Worm (Caenorhabditis elegans) whole organism, L1 larva: ENCODE results near the gene Y82E9BR.19.

ENCODE experiments used
- C04F5.9 ChIP-seq: sonication (generic microtip); optimal IDR thresholded peaks from 2 replicates; lab custom pipeline; 2016; ENCODE audit warnings: missing genetic modification characterization, missing compliant biosample characterization
- C34B4.2 ChIP-seq: sonication (generic microtip); optimal IDR thresholded peaks from 2 replicates; lab custom pipeline; 2017; ENCODE audit warnings: mild to moderate bottlenecking, missing genetic modification characterization, missing compliant biosample characterization
- F16B12.6 ChIP-seq: fragments of 150-350 bp; optimal IDR thresholded peaks from 2 replicates; lab custom pipeline; 2014; ENCODE audit warnings: missing biosample characterization, missing genetic modification characterization
- Y116A8C.19 ChIP-seq: sonication (generic microtip); optimal IDR thresholded peaks from 2 replicates; lab custom pipeline; 2016; ENCODE audit warnings: missing compliant biosample characterization, missing genetic modification characterization, borderline replicate concordance
- aly-2 ChIP-seq: fragments of 150-350 bp; optimal IDR thresholded peaks from 2 replicates; lab custom pipeline; 2014; ENCODE audit warnings: missing biosample characterization, missing genetic modification characterization
- ama-1 ChIP-seq: fragments of 150-350 bp; optimal IDR thresholded peaks from 2 replicates; lab custom pipeline; 2014
- blmp-1 ChIP-seq: fragments of 150-350 bp; optimal IDR thresholded peaks from 2 replicates; lab custom pipeline; 2014; ENCODE audit warnings: missing biosample characterization, missing genetic modification characterization
- ceh-63 ChIP-seq: fragments of 200-800 bp; sonication (Bioruptor generic); optimal IDR thresholded peaks from 2 replicates; lab custom pipeline; 2018; ENCODE audit warnings: mild to moderate bottlenecking, missing genetic modification characterization, missing compliant biosample characterization
- ceh-82 ChIP-seq, 3 experiments: fragments of 150-350 bp in 1 of 3; sonication (generic microtip) in 2 of 3; optimal IDR thresholded peaks; 2 replicates each; lab custom pipeline; 2014 to 2017; ENCODE audit warnings: missing biosample characterization in 3 of 3, missing genetic modification characterization in 3 of 3
- ceh-88 ChIP-seq: fragments of 200-800 bp; sonication (Bioruptor generic); IDR thresholded peaks from 2 replicates; pipeline ENCODE4 v1.3.6; 2022; ENCODE audit warnings: missing genetic modification characterization, missing compliant biosample characterization
- dpl-1 ChIP-seq, 3 experiments: fragments of 150-350 bp in 2 of 3; sonication (generic microtip) in 1 of 3; optimal IDR thresholded peaks; 2 replicates each; lab custom pipeline; 2014 to 2017; ENCODE audit warnings: missing biosample characterization in 3 of 3, missing genetic modification characterization in 3 of 3, missing genetic modification reagents in 3 of 3
- efl-1 ChIP-seq, 4 experiments: fragments of 150-350 bp; optimal IDR thresholded peaks in 3 of 4; peaks in 1 of 4; 1 replicate in 1 of 4; 2 replicates in 3 of 4; lab custom pipeline; 2014; ENCODE audit warnings: missing biosample characterization in 2 of 4, missing genetic modification characterization in 2 of 4, missing genetic modification reagents in 2 of 4
- egl-13 ChIP-seq: sonication (generic microtip); optimal IDR thresholded peaks from 2 replicates; lab custom pipeline; 2016; ENCODE audit warnings: missing genotype, missing genetic modification reagents, missing genetic modification characterization, missing compliant biosample characterization
- elt-2 ChIP-seq: sonication (generic microtip); optimal IDR thresholded peaks from 2 replicates; lab custom pipeline; 2016; ENCODE audit warnings: missing genetic modification characterization, mild to moderate bottlenecking, inconsistent platforms, missing compliant biosample characterization, missing genetic modification reagents
- elt-3 ChIP-seq, 6 experiments: fragments of 150-350 bp in 1 of 6; sonication (generic microtip); optimal IDR thresholded peaks; 2 replicates each; lab custom pipeline; 2017 to 2018; ENCODE audit warnings: missing biosample characterization in 6 of 6, missing genetic modification characterization in 6 of 6, inconsistent platforms in 1 of 6
- ets-5 ChIP-seq: fragments of 200-800 bp; sonication (Bioruptor generic); IDR thresholded peaks from 2 replicates; pipeline ENCODE4 v1.3.6; 2022; ENCODE audit warnings: missing genetic modification characterization, missing compliant biosample characterization
- fkh-10 ChIP-seq: sonication (generic microtip); optimal IDR thresholded peaks from 2 replicates; lab custom pipeline; 2017; ENCODE audit warnings: missing biosample characterization, missing genetic modification reagents, missing genetic modification characterization
- fkh-8 ChIP-seq: sonication (generic microtip); optimal IDR thresholded peaks from 2 replicates; lab custom pipeline; 2016; ENCODE audit warnings: mild to moderate bottlenecking, missing genetic modification characterization, missing compliant biosample characterization
- hlh-4 ChIP-seq: sonication (generic microtip); optimal IDR thresholded peaks from 2 replicates; lab custom pipeline; 2016; ENCODE audit warnings: mild to moderate bottlenecking, missing genetic modification characterization, missing compliant biosample characterization
- hpl-2 ChIP-seq: fragments of 150-350 bp; optimal IDR thresholded peaks from 2 replicates; lab custom pipeline; 2014; ENCODE audit warnings: missing biosample characterization, missing genetic modification reagents, missing genetic modification characterization
- irx-1 ChIP-seq: sonication (generic microtip); optimal IDR thresholded peaks from 2 replicates; lab custom pipeline; 2016; ENCODE audit warnings: missing genetic modification characterization, missing compliant biosample characterization
- isw-1 ChIP-seq: fragments of 200-800 bp; sonication (Bioruptor generic); IDR thresholded peaks from 2 replicates; pipeline ENCODE4 v1.3.6; 2022; ENCODE audit warnings: missing genetic modification characterization, missing compliant biosample characterization
- lin-14 ChIP-seq: fragments of 200-800 bp; sonication (Bioruptor generic); optimal IDR thresholded peaks from 2 replicates; lab custom pipeline; 2018; ENCODE audit warnings: mild to moderate bottlenecking, missing genetic modification characterization, moderate library complexity, missing compliant biosample characterization
- lin-15B ChIP-seq: fragments of 150-350 bp; sonication (generic microtip); optimal IDR thresholded peaks from 3 replicates; lab custom pipeline; 2014; ENCODE audit warnings: missing biosample characterization, missing genetic modification characterization
- lin-39 ChIP-seq: fragments of 150-350 bp; optimal IDR thresholded peaks from 2 replicates; lab custom pipeline; 2014; ENCODE audit warnings: missing biosample characterization, missing genetic modification reagents, missing genetic modification characterization
- lir-3 ChIP-seq: sonication (generic microtip); optimal IDR thresholded peaks from 2 replicates; lab custom pipeline; 2016; ENCODE audit warnings: mild to moderate bottlenecking, missing genetic modification characterization, moderate library complexity, missing compliant biosample characterization; ENCODE audit not compliant: poor library complexity
- mab-9 ChIP-seq: fragments of 200-800 bp; sonication (Bioruptor generic); IDR thresholded peaks from 2 replicates; pipeline ENCODE4 v1.3.6; 2022; ENCODE audit warnings: missing genetic modification reagents, missing genetic modification characterization, missing compliant biosample characterization
- mef-2 ChIP-seq: fragments of 150-350 bp; optimal IDR thresholded peaks from 2 replicates; lab custom pipeline; 2014; ENCODE audit warnings: missing biosample characterization, missing genetic modification characterization
- mep-1 ChIP-seq: fragments of 150-350 bp; optimal IDR thresholded peaks from 2 replicates; lab custom pipeline; 2014; ENCODE audit warnings: missing biosample characterization, missing genetic modification characterization
- nhr-20 ChIP-seq: sonication (generic microtip); optimal IDR thresholded peaks from 2 replicates; lab custom pipeline; 2016; ENCODE audit warnings: mild to moderate bottlenecking, missing genetic modification characterization, missing compliant biosample characterization
- nhr-237 ChIP-seq: fragments of 150-350 bp; optimal IDR thresholded peaks from 2 replicates; lab custom pipeline; 2014; ENCODE audit warnings: missing biosample characterization, missing genetic modification characterization
- nhr-28 ChIP-seq: fragments of 150-350 bp; optimal IDR thresholded peaks from 2 replicates; lab custom pipeline; 2014; ENCODE audit warnings: missing biosample characterization, missing genetic modification characterization
- nhr-71 ChIP-seq: sonication (generic microtip); optimal IDR thresholded peaks from 2 replicates; lab custom pipeline; 2016; ENCODE audit warnings: mild to moderate bottlenecking, missing genetic modification characterization, moderate library complexity, missing compliant biosample characterization
- nhr-76 ChIP-seq: sonication (generic microtip); optimal IDR thresholded peaks from 2 replicates; lab custom pipeline; 2017; ENCODE audit warnings: missing biosample characterization, missing genetic modification characterization
- nhr-77 ChIP-seq: fragments of 150-350 bp; optimal IDR thresholded peaks from 2 replicates; lab custom pipeline; 2014; ENCODE audit warnings: missing biosample characterization, missing genetic modification characterization
- skn-1 ChIP-seq: fragments of 150-350 bp; optimal IDR thresholded peaks from 2 replicates; lab custom pipeline; 2014; ENCODE audit warnings: missing biosample characterization, missing genetic modification characterization
- sox-4 ChIP-seq: sonication (generic microtip); optimal IDR thresholded peaks from 2 replicates; lab custom pipeline; 2016; ENCODE audit warnings: missing genetic modification characterization, missing compliant biosample characterization
- sptf-1 ChIP-seq: fragments of 150-350 bp; optimal IDR thresholded peaks from 2 replicates; lab custom pipeline; 2014; ENCODE audit warnings: missing biosample characterization, missing genetic modification characterization
- sup-37 ChIP-seq: fragments of 200-800 bp; sonication (Bioruptor generic); optimal IDR thresholded peaks from 2 replicates; lab custom pipeline; 2018; ENCODE audit warnings: mild to moderate bottlenecking, missing genetic modification characterization, missing compliant biosample characterization
- tbx-2 ChIP-seq: sonication (generic microtip); optimal IDR thresholded peaks from 2 replicates; lab custom pipeline; 2016; ENCODE audit warnings: missing genetic modification characterization, missing compliant biosample characterization
- tlp-1 ChIP-seq: fragments of 150-350 bp; optimal IDR thresholded peaks from 2 replicates; lab custom pipeline; 2014; ENCODE audit warnings: missing biosample characterization, missing genetic modification characterization
- unc-30 ChIP-seq: sonication (generic microtip); optimal IDR thresholded peaks from 2 replicates; lab custom pipeline; 2017; ENCODE audit warnings: missing biosample characterization, missing genetic modification characterization
- unc-86 ChIP-seq: sonication (generic microtip); optimal IDR thresholded peaks from 2 replicates; lab custom pipeline; 2016; ENCODE audit warnings: missing genetic modification characterization, missing compliant biosample characterization
- unc-98 ChIP-seq: fragments of 200-800 bp; sonication (Bioruptor generic); IDR thresholded peaks from 2 replicates; pipeline ENCODE4 v1.3.6; 2022; ENCODE audit warnings: missing genetic modification characterization, missing compliant biosample characterization
- vab-15 ChIP-seq: sonication (generic microtip); optimal IDR thresholded peaks from 2 replicates; lab custom pipeline; 2017; ENCODE audit warnings: missing genotype, mild to moderate bottlenecking, missing genetic modification characterization, missing compliant biosample characterization
- zip-4 ChIP-seq: fragments of 200-800 bp; sonication (Bioruptor generic); optimal IDR thresholded peaks from 2 replicates; lab custom pipeline; 2018; ENCODE audit warnings: mild to moderate bottlenecking, missing genetic modification characterization, moderate library complexity, missing compliant biosample characterization
- ztf-11 ChIP-seq, 2 experiments: sonication (generic microtip); optimal IDR thresholded peaks; 2 replicates each; lab custom pipeline; 2016 to 2017; ENCODE audit warnings: missing genetic modification characterization in 2 of 2, missing biosample characterization in 1 of 2, missing compliant biosample characterization in 1 of 2

Gene Y82E9BR.19

ce11 chrIII:1495230-1495629 lies at the start of gene Y82E9BR.19:
TSS of gene Y82E9BR.19 (minus strand) at chrIII:1495330.
- TF ChIP-seq unc-98 = no peak
- no peak for TF ChIP-seq lin-39 (tag; lab: Kevin White, UChicago)
- TF ChIP-seq blmp-1 (tag; lab: Kevin White, UChicago) = no peak
- no peak for TF ChIP-seq tlp-1 (tag; lab: Kevin White, UChicago)
- no peak for TF ChIP-seq mep-1 (tag; lab: Kevin White, UChicago)
- no peak for TF ChIP-seq nhr-77 (tag; lab: Kevin White, UChicago)
- TF ChIP-seq unc-86 = no peak
- TF ChIP-seq lin-15B (tag; lab: Kevin White, UChicago) = no peak
- TF ChIP-seq ztf-11 (tag; optimal IDR thresholded peaks at IDR 0.05; lab: Kevin White, UChicago) = no peak
- TF ChIP-seq aly-2 (tag; lab: Kevin White, UChicago) = no peak
- TF ChIP-seq elt-2 (tag; lab: Kevin White, UChicago) = no peak
- TF ChIP-seq hpl-2 (GFP tag; lab: Kevin White, UChicago) = no peak
- TF ChIP-seq ets-5 (GFP tag; lab: Robert Waterston, UW) = no peak

DNA sequence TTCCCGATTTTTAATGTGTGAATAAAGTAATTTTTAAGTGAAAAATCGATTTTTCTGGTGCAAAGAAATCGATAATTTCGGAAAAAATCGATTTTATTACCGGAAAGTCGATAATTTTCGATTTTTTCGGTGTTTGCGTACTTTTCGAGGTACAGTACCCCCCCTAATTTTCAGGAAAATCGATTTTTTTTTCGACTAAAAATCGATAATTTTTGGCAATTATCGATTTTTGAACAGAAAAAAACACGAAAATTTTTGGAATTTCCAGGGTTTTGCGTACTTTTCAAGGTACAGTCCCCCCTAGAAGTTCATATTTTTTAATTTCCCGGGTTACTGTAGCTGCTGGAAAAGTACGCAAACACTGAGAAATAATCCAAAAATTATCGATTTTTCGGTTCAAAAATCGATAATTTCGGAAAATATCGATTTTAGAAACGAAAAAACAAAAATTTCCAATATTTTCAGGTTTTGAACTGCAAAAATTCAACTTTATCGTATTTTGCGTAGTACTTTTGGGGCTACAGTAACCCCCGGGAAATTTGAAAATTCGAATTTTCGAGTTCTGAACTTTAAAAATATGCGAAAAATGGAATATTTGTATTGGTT lies 48.4 kb upstream of the Y82E9BR.19 start:
- TF ChIP-seq ama-1 (lab: Kevin White, UChicago) = no peak
- no peak for TF ChIP-seq mab-9
- no peak for TF ChIP-seq fkh-10 (GFP tag; lab: Kevin White, UChicago)
- TF ChIP-seq efl-1 (optimal IDR thresholded peaks at IDR 0.05; lab: Kevin White, UChicago) = no peak
- TF ChIP-seq efl-1 (GFP tag; optimal IDR thresholded peaks at IDR 0.05 in 1 of 2; lab: Kevin White, UChicago) = no peak
- TF ChIP-seq fkh-8 = no peak
- no peak for TF ChIP-seq lin-39 (tag; lab: Kevin White, UChicago)
- TF ChIP-seq elt-2 (tag; lab: Kevin White, UChicago) = no peak
- TF ChIP-seq aly-2 (tag; lab: Kevin White, UChicago) = no peak
- TF ChIP-seq dpl-1 (GFP tag; optimal IDR thresholded peaks at IDR 0.05; lab: Kevin White, UChicago) = no peak
- no peak for TF ChIP-seq sox-4
- no peak for TF ChIP-seq nhr-237
- TF ChIP-seq nhr-20 = no peak
- TF ChIP-seq elt-3 (tag; optimal IDR thresholded peaks at IDR 0.05; lab: Kevin White, UChicago) = no peak
- TF ChIP-seq nhr-28 (tag; lab: Kevin White, UChicago) = no peak
- no peak for TF ChIP-seq sup-37 (GFP tag; lab: Kevin White, UChicago)
- no peak for TF ChIP-seq lir-3 (tag; lab: Kevin White, UChicago)
- TF ChIP-seq hlh-4 (tag; lab: Kevin White, UChicago) = no peak
- no peak for TF ChIP-seq Y116A8C.19

DNA sequence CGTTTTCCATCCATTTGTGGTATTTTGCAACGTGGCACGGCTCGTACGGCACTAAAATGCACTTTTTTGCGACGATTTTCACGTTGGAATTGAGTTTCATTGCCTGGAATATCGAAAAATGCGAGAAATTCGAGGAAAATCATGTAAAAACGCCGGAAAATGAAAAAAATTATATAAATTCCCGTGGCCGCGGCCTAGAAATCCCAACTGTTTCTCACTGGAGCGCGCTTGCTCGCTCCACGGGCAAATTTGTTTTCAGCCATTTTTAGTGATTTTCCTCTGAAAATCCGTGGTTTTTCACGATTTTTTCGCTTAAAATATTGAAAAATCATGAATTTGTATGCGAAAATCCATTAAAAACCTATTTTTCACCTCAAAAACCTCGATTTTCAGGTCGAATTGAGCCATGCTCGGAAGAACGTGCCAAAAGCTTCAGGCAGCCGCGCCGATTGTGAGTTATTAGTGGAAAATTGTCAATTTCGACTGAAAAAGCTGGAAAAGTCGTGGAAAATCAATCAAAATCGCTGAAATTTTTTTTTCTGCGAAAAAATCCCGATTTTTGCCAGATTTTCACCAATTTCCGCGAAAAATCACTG lies 45.1 kb upstream of the Y82E9BR.19 start, which contains the start of the genes Y67D2.5 and cisd-3.2:
Gene Y67D2.5 (minus strand): TSS at position 145 of the 596 bp plus-strand sequence.
Gene cisd-3.2 (plus strand): TSS at position 394 of the 596 bp plus-strand sequence.
- TF ChIP-seq vab-15 (tag; lab: Kevin White, UChicago) (no peak), ama-1 (lab: Kevin White, UChicago) (no peak), ceh-82 (tag; optimal IDR thresholded peaks at IDR 0.05; lab: Kevin White, UChicago) (peak; percentile 10 to 52 (median 51)), ceh-63 (GFP tag; lab: Kevin White, UChicago) (no peak), tbx-2 (tag; lab: Kevin White, UChicago) (peak; percentile 43), blmp-1 (tag; lab: Kevin White, UChicago) (no peak), nhr-71 (tag; lab: Kevin White, UChicago) (no peak), fkh-10 (GFP tag; lab: Kevin White, UChicago) (no peak), skn-1 (tag; lab: Kevin White, UChicago) (peak; percentile 21), sptf-1 (tag; lab: Kevin White, UChicago) (no peak), lin-14 (GFP tag; lab: Kevin White, UChicago) (peak; percentile 44), egl-13 (tag; lab: Kevin White, UChicago) (peak; percentile 37), elt-3 (tag; optimal IDR thresholded peaks at IDR 0.05; lab: Kevin White, UChicago) (no peak), fkh-8 (peak; percentile 57), mab-9 (no peak), isw-1 (peak; percentile 21; the same call in 1 of the 2 replicates), sox-4 (no peak), ceh-88 (GFP tag; lab: Robert Waterston, UW) (no peak), C04F5.9 (tag; lab: Kevin White, UChicago) (no peak), nhr-28 (tag; lab: Kevin White, UChicago) (no peak), mef-2 (tag; lab: Kevin White, UChicago) (no peak), nhr-76 (tag; lab: Kevin White, UChicago) (no peak), irx-1 (tag; lab: Kevin White, UChicago) (peak; percentile 67), zip-4 (GFP tag; lab: Kevin White, UChicago) (no peak), C34B4.2 (no peak), F16B12.6 (tag; lab: Kevin White, UChicago) (peak; percentile 25), hpl-2 (GFP tag; lab: Kevin White, UChicago) (no peak), unc-30 (tag; lab: Kevin White, UChicago) (no peak), tlp-1 (tag; lab: Kevin White, UChicago) (no peak)
